Worm (Caenorhabditis elegans): ENCODE results near the gene C50E3.13.

Gene C50E3.13

DNA sequence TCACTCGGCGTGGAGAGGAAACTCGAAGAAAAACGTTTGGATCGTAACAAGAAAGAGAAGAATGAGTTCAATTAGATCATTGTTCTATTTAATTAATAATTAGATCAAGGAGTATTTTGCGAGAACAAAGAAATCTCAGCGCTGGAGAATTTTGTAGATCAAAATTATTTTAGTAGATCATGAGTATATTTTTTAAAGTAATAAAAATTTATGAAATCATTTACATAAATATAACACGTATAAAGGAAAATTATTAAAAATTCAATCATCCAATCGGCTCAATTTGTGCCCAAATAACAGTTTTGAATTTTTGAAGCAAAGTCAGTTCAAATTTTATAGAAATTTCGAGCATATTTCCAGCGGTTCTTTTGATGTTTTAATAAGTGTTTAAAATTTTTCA, at the start of gene C50E3.13:
Gene C50E3.13 (minus strand): TSS at position 101 of the 400 bp plus-strand sequence.
- TF ChIP-seq nfya-1 (tag; optimal IDR thresholded peaks at IDR 0.05) = no peak
- no peak for TF ChIP-seq sdc-2 (tag; optimal IDR thresholded peaks at IDR 0.05)
- TF ChIP-seq pax-1 (tag; optimal IDR thresholded peaks at IDR 0.05) = no peak

DNA sequence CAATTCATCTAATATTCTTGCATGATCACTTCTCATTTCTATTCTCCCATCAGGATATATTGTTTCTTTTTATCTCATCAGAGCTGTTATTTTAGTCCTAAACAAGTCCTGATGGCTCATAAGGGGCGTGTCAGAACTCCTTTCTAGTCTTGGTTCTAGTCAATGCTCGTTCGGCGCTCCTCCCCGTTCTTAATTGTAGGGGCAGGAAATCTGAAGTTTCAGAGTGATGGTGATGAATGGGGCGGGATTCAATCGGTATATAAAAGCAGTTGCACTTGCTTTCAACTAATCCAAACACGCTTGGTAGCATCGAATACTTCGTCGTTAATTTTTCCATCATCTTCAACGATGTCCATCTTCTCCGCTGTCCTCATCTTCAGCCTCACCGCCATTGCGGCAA, 48.2 kb upstream of the C50E3.13 start, which contains the start of gene C12D5.4:
Gene C12D5.4 (plus strand): TSS at position 301 of the 400 bp plus-strand sequence.
- no peak for TF ChIP-seq odd-2 (tag; optimal IDR thresholded peaks at IDR 0.05)

DNA sequence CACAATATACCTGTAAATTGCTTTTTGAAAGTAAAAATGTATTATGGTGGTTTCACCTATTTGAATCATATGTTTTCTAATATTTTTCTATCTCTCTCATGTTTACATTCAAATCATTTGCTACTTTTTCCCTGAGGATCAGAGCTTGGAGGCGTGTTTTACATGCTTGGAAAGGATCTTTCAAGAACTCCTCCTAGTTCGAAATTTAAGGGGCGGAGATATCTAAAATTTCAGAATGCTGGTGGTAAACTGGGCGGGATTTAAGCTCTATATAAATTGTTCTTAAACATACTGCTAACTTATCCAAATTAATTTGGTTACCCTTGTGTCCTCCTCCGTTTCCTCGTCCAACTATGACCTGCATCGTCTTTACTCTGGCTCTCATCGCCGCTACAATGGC, 43.9 kb upstream of the C50E3.13 start, which contains the start of gene C12D5.5:
Gene C12D5.5 (plus strand): TSS at position 301 of the 400 bp plus-strand sequence.
- TF ChIP-seq ahr-1 (tag; optimal IDR thresholded peaks at IDR 0.05) (no peak), ama-1 (optimal IDR thresholded peaks at IDR 0.05) (no peak), odd-2 (tag; optimal IDR thresholded peaks at IDR 0.05) (no peak), fax-1 (tag; optimal IDR thresholded peaks at IDR 0.05) (no peak), nfya-1 (tag; optimal IDR thresholded peaks at IDR 0.05) (no peak), sdc-2 (tag; optimal IDR thresholded peaks at IDR 0.05) (no peak), elt-2 (tag; optimal IDR thresholded peaks at IDR 0.05) (no peak), ceh-48 (tag; optimal IDR thresholded peaks at IDR 0.05) (no peak), pha-2 (tag; optimal IDR thresholded peaks at IDR 0.05) (no peak), C38D4.7 (GFP tag; optimal IDR thresholded peaks at IDR 0.05) (no peak), sox-4 (tag; optimal IDR thresholded peaks at IDR 0.05) (no peak)

DNA sequence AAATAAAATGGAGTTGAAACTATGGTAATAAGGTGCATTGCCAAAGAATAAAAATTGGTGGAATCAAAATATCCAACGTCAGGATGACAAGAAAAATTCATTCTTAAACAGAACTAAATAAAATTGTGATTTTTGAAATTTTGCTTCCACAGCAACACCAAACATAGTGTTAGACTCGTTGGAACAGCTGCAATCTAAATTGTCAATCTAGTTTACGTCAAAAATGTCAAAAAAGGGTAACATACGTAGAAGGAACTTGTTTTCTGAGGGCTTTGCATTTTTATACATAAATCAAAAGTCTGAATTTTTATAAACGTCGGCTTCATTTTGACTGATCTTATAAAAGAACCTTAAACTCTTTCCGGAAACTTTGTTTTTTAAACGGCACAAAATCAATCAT, 29.5 kb upstream of the C50E3.13 start, which contains the start of gene srh-200:
Gene srh-200 (minus strand): TSS at position 101 of the 400 bp plus-strand sequence.
- TF ChIP-seq C08G9.2 (tag; optimal IDR thresholded peaks at IDR 0.05) (no peak), ceh-31 (tag; optimal IDR thresholded peaks at IDR 0.05) (no peak), sox-2 (GFP tag; IDR thresholded peaks at IDR 0.05) (no peak), hlh-13 (GFP tag; optimal IDR thresholded peaks at IDR 0.05) (no peak), ets-4 (tag; optimal IDR thresholded peaks at IDR 0.05) (no peak), zip-5 (tag; optimal IDR thresholded peaks at IDR 0.05) (no peak), nhr-232 (tag; optimal IDR thresholded peaks at IDR 0.05) (no peak), ttx-3 (tag; optimal IDR thresholded peaks at IDR 0.05) (no peak), C38D4.7 (GFP tag; optimal IDR thresholded peaks at IDR 0.05) (no peak), unc-3 (GFP tag; conservative IDR thresholded peaks at IDR 0.05) (no peak), unc-3 (tag; optimal IDR thresholded peaks at IDR 0.05) (no peak), pros-1 (tag; optimal IDR thresholded peaks at IDR 0.05) (no peak), fkh-10 (GFP tag; optimal IDR thresholded peaks at IDR 0.05) (no peak), fax-1 (tag; optimal IDR thresholded peaks at IDR 0.05) (no peak), tbx-2 (tag; optimal IDR thresholded peaks at IDR 0.05) (no peak), ceh-19 (GFP tag; optimal IDR thresholded peaks at IDR 0.05) (no peak), ceh-18 (tag; optimal IDR thresholded peaks at IDR 0.05) (no peak), pha-2 (tag; optimal IDR thresholded peaks at IDR 0.05) (no peak), ahr-1 (tag; optimal IDR thresholded peaks at IDR 0.05) (no peak), Y22D7AL.16 (tag; optimal IDR thresholded peaks at IDR 0.05) (no peak)

DNA sequence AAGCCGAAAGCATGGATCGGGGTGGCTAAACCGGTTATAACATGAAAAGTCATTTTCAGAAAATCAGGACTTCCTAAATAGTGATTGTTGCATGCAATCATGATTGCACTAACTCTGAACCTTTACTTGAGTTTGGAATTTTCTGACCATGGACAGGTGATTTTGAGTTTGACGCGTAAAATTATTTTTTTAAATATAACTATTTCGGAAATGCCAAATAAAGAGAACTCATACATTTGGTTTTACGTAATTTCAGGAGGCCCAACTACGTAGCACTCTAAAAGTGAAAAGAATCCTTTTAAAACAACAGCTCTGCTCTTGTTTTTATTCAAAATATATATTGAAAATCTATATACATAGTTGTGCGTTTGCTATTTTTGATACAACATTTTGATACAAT, 27.7 kb upstream of the C50E3.13 start, which contains the start of gene srh-234:
Gene srh-234 (minus strand): TSS at position 101 of the 400 bp plus-strand sequence.
- no peak for TF ChIP-seq elt-4 (tag; optimal IDR thresholded peaks at IDR 0.05)
- TF ChIP-seq hlh-8 (tag; optimal IDR thresholded peaks at IDR 0.05) = no peak
- no peak for TF ChIP-seq syd-9 (tag; optimal IDR thresholded peaks at IDR 0.05)
- TF ChIP-seq sox-4 (tag; optimal IDR thresholded peaks at IDR 0.05) = no peak
- TF ChIP-seq C38D4.7 (GFP tag; optimal IDR thresholded peaks at IDR 0.05) = no peak
- no peak for TF ChIP-seq hlh-30 (tag; optimal IDR thresholded peaks at IDR 0.05; ENCODE audit: insufficient read depth)
- no peak for TF ChIP-seq che-1 (tag; optimal IDR thresholded peaks at IDR 0.05)
- no peak for TF ChIP-seq F13H6.1 (tag; optimal IDR thresholded peaks at IDR 0.05)
- TF ChIP-seq rnt-1 (tag; optimal IDR thresholded peaks at IDR 0.05) = no peak
- TF ChIP-seq ets-4 (tag; optimal IDR thresholded peaks at IDR 0.05) = no peak
- TF ChIP-seq dve-1 (tag; optimal IDR thresholded peaks at IDR 0.05) = no peak
- TF ChIP-seq ceh-19 (GFP tag; optimal IDR thresholded peaks at IDR 0.05) = no peak

Measured in whole organism, late embryonic.